Fruit fly (Drosophila melanogaster) whole organism, adult: ENCODE results near the gene et.
A peak's percentile ranks its signal among the peaks of the same experiment; 100 is the strongest.

Experiments
- CG11617 ChIP-seq: fragments of 200-800 bp; sonication (Bioruptor generic); optimal IDR thresholded peaks from 2 replicates; lab custom pipeline; 2017; ENCODE audit warnings: mild to moderate bottlenecking, missing biosample characterization, missing genetic modification reagents, missing genetic modification characterization
- CG12768 ChIP-seq: fragments of 200-800 bp; sonication (Bioruptor generic); optimal IDR thresholded peaks from 2 replicates; lab custom pipeline; 2017; ENCODE audit warnings: missing biosample characterization, missing genetic modification characterization, mild to moderate bottlenecking, moderate library complexity, missing genetic modification reagents
- CG14711 ChIP-seq: fragments of 200-800 bp; sonication (Bioruptor generic); optimal IDR thresholded peaks from 2 replicates; lab custom pipeline; 2018; ENCODE audit warnings: missing biosample characterization, mild to moderate bottlenecking, missing genetic modification characterization, moderate library complexity
- CG1620 ChIP-seq: fragments of 200-800 bp; sonication (Bioruptor generic); optimal IDR thresholded peaks from 2 replicates; lab custom pipeline; 2016; ENCODE audit warnings: missing biosample characterization, missing genetic modification characterization
- CG33017 ChIP-seq: fragments of 200-800 bp; sonication (Bioruptor generic); optimal IDR thresholded peaks from 2 replicates; lab custom pipeline; 2018; ENCODE audit warnings: missing biosample characterization, mild to moderate bottlenecking, missing genetic modification characterization, moderate library complexity
- CG5204 ChIP-seq: fragments of 200-800 bp; sonication (Bioruptor generic); optimal IDR thresholded peaks from 2 replicates; lab custom pipeline; 2016; ENCODE audit warnings: missing biosample characterization, missing genetic modification characterization
- CG7045 ChIP-seq: fragments of 200-800 bp; sonication (Bioruptor generic); optimal IDR thresholded peaks from 2 replicates; lab custom pipeline; 2017; ENCODE audit warnings: missing biosample characterization, mild to moderate bottlenecking, missing genetic modification characterization
- CG7101 ChIP-seq: fragments of 200-800 bp; sonication (Bioruptor generic); optimal IDR thresholded peaks from 2 replicates; lab custom pipeline; 2018; ENCODE audit warnings: missing biosample characterization, mild to moderate bottlenecking, missing genetic modification characterization, moderate library complexity
- Clk ChIP-seq: fragments of 200-800 bp; sonication (Bioruptor generic); optimal IDR thresholded peaks from 2 replicates; lab custom pipeline; 2017; ENCODE audit warnings: missing biosample characterization, missing genetic modification characterization
- Crg-1 ChIP-seq: fragments of 200-800 bp; sonication (Bioruptor generic); optimal IDR thresholded peaks from 2 replicates; lab custom pipeline; 2016; ENCODE audit warnings: missing biosample characterization, missing genetic modification characterization
- Hr96 ChIP-seq: fragments of 200-800 bp; sonication (Bioruptor generic); optimal IDR thresholded peaks from 2 replicates; lab custom pipeline; 2016; ENCODE audit warnings: missing biosample characterization, missing genetic modification characterization
- Mnt ChIP-seq: fragments of 200-800 bp; sonication (Bioruptor generic); optimal IDR thresholded peaks from 2 replicates; lab custom pipeline; 2016; ENCODE audit warnings: missing biosample characterization, mild to moderate bottlenecking, missing genetic modification characterization
- bab1 ChIP-seq: fragments of 200-800 bp; sonication (Bioruptor generic); optimal IDR thresholded peaks from 3 replicates; lab custom pipeline; 2019; ENCODE audit warnings: missing biosample characterization, mild to moderate bottlenecking, missing genetic modification characterization, moderate library complexity
- cic ChIP-seq: fragments of 200-800 bp; sonication (Bioruptor generic); optimal IDR thresholded peaks from 2 replicates; lab custom pipeline; 2017; ENCODE audit warnings: missing biosample characterization, mild to moderate bottlenecking, missing genetic modification characterization, moderate library complexity
- cnc ChIP-seq, 2 experiments: fragments of >200 bp; optimal IDR thresholded peaks; 2 replicates each; lab custom pipeline; 2017
- kay ChIP-seq: fragments of 200-800 bp; sonication (Bioruptor generic); peaks from one replicate; lab custom pipeline; 2016; ENCODE audit warnings: missing biosample characterization, missing genetic modification characterization, borderline replicate concordance
- ovo ChIP-seq: fragments of 200-800 bp; sonication (Bioruptor generic); optimal IDR thresholded peaks from 2 replicates; lab custom pipeline; 2016; ENCODE audit warnings: missing biosample characterization, missing genetic modification characterization
- pad ChIP-seq: fragments of 200-800 bp; sonication (Bioruptor generic); optimal IDR thresholded peaks from 3 replicates; lab custom pipeline; 2017; ENCODE audit warnings: missing biosample characterization, missing genetic modification characterization, mild to moderate bottlenecking, moderate library complexity, missing genetic modification reagents
- tj ChIP-seq: fragments of 200-800 bp; sonication (Bioruptor generic); optimal IDR thresholded peaks from 3 replicates; lab custom pipeline; 2017; ENCODE audit warnings: missing biosample characterization, mild to moderate bottlenecking, missing genetic modification characterization, moderate library complexity
- toe ChIP-seq: fragments of 200-800 bp; sonication (Bioruptor generic); optimal IDR thresholded peaks from 2 replicates; lab custom pipeline; 2016; ENCODE audit warnings: missing biosample characterization, missing genetic modification characterization

The et gene

DNA sequence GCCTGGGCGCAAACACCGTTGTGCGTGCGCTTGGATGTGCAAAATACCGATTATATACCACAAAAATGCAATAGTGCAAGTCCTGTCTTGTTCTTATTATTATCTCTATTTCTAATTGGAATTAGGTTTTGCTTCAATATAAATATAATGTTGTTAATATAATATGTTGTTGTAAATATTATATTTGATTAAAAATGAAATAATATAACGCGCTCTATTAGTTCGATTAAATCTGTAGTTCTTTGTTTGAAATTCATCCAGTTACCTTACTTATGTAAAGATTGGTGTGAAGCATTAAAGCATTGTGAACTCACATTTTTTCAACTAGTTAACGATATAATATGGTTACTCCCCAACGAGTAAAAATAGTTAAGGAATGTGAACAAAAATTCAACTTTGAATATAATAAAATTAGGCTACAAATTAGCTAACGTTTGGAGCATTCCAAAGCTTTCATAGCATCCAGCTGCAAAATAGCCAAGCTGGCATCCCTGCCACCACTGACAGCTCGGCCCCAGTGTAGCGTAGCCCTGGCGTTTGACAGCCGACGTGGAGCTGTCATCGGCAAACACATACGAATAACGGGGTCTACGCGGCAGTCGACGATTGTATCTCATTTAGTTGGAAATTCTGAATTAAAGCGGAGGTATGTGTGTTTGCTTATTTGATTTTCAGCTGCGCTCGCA, 32.7 kb downstream of the et start, which contains the start of the genes CG12237 and Sec61gamma:
Gene CG12237, minus strand, starts transcription at position 51 of the 686 bp plus-strand sequence.
Gene Sec61gamma, plus strand, starts transcription at position 509 of the 686 bp plus-strand sequence.
- TF ChIP-seq cic (GFP tag; lab: Kevin White, UChicago) (no peak), Clk (GFP tag; lab: Kevin White, UChicago) (no peak), CG33017 (tag; lab: Kevin White, UChicago) (no peak), CG1620 (GFP tag; lab: Kevin White, UChicago) (peak; percentile 65), CG11617 (GFP tag; lab: Kevin White, UChicago) (peak; percentile 18), Mnt (GFP tag; lab: Kevin White, UChicago) (peak; percentile 31), tj (GFP tag; lab: Kevin White, UChicago) (peak; percentile 41), pad (GFP tag; lab: Kevin White, UChicago) (peak; percentile 39), bab1 (GFP tag; lab: Kevin White, UChicago) (peak; percentile 55), ovo (GFP tag; lab: Kevin White, UChicago) (peak; percentile 95), cnc (optimal IDR thresholded peaks at IDR 0.05; lab: Kevin White, UChicago) (no peak), CG7101 (tag; lab: Kevin White, UChicago) (peak; percentile 40), CG14711 (no peak), CG5204 (GFP tag; lab: Kevin White, UChicago) (no peak), CG12768 (peak; percentile 1), toe (no peak), kay (no peak)

DNA sequence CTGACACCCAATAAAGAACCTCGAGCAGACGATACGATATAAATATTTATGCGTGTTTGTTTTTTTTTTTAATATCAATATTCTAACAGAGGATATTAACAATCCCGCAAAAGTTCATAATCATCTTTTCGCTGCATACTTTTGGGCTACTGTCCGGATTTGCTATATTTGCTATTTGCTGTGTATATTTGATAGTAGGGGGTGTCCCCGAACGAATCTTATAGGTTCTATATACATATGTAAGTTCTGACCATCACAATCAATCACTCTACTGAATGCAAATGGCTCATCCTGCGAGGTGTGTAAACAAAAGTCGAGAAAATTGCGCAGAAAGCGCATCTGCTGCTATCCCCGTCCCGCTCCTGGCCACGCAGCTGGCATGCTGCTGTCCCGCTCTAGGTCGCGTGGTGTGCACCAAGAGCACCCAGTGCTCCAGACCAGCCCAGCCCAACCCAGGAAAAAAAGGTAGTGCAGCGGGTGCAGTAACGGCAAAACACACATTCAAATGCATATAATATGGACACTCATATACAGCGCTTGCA, 34.9 kb downstream of the et start:
- peak; percentile 24 for TF ChIP-seq bab1 (GFP tag; lab: Kevin White, UChicago)
- TF ChIP-seq CG14711 = no peak
- TF ChIP-seq toe = no peak
- TF ChIP-seq pad (GFP tag; lab: Kevin White, UChicago) = peak; percentile 70

DNA sequence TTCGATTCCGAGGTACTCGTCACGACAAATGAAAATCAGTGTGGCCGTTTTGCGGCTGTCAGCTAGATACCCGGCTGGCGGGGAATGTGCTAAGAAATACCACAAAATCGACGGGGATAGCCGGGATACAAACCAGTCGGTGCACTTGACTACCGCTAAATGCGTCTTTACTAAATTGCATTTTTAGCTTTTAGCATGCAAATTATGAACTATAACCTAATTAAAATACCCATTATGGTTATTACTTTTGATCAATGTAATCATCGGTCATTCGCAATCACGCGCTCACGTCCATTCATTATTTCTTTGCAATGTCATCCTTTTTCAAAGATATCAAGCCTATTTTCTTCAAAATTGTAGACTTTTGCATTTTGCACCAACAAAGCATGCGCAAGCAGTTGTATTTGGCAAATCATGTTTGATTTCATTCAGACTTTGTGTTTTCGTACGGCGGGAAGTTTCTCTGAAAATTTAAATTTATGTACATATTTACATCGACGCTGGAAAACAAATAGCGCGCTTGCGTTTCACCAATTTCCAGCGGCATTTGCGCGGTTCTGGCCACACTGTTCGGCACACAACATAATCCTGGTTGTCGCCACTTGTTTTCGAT, 37.3 kb downstream of the et start, which contains the start of gene Rcd-1:
Gene Rcd-1, plus strand, starts transcription at position 440 of the 613 bp plus-strand sequence.
- TF ChIP-seq Clk (GFP tag; lab: Kevin White, UChicago) (no peak), bab1 (GFP tag; lab: Kevin White, UChicago) (no peak)

DNA sequence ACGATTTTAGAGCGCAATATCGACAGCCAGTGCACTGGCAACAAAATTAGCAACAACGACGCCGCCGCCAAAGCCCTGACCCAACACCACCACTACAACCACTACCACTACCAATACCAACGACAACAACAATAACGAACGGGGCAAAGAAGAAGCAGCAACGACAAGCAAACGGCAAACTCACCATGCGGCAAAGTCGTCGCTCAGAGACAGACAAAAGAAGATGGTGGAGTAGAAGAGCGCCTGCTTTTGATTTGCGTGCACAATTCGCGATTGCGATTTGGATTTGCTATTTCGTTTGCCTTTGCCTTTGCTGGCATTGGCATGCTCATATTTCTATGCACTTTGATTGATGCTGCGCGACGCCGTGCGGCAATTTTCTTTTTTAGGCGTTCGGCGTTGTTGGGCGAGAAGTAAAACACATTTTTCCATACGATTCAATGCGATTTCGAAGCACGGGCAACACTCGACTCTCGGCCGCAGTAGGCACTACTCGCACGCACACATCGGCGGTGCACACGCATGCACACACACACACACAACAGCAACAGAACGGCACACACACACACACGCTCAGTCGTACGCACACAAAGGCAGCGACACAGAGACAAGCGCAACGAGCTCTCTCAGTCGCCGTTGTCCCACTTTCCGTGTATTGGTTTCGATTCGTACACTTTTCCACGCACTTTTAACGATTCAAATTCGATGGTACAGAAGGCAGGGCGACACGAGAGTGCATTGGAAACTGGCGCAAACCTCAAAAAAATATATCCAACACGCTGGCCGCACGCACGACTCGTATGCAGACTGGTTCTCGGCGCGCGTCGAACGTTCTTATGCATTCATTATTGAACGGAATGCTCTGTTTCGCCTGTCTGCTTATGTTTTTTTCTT, 38.0 kb downstream of the et start:
- no peak for TF ChIP-seq CG11617 (GFP tag; lab: Kevin White, UChicago)
- TF ChIP-seq pad (GFP tag; lab: Kevin White, UChicago) = peak; percentile 96
- TF ChIP-seq CG12768 = no peak
- TF ChIP-seq toe = no peak
- TF ChIP-seq cnc (optimal IDR thresholded peaks at IDR 0.05; lab: Kevin White, UChicago) = no peak
- no peak for TF ChIP-seq CG33017 (tag; lab: Kevin White, UChicago)
- TF ChIP-seq bab1 (GFP tag; lab: Kevin White, UChicago) = peak; percentile 48
- peak; percentile 26 for TF ChIP-seq CG7101 (tag; lab: Kevin White, UChicago)
- TF ChIP-seq CG14711 = no peak
- TF ChIP-seq tj (GFP tag; lab: Kevin White, UChicago) = peak; percentile 26
- no peak for TF ChIP-seq CG7045 (GFP tag; lab: Kevin White, UChicago)
- TF ChIP-seq CG1620 (GFP tag; lab: Kevin White, UChicago) = no peak
- TF ChIP-seq Clk (GFP tag; lab: Kevin White, UChicago) = no peak
- TF ChIP-seq cic (GFP tag; lab: Kevin White, UChicago) = no peak
- no peak for TF ChIP-seq Crg-1 (GFP tag; lab: Kevin White, UChicago)
- no peak for TF ChIP-seq Hr96
- peak; percentile 4 for TF ChIP-seq Mnt (GFP tag; lab: Kevin White, UChicago)
- TF ChIP-seq kay = no peak
- TF ChIP-seq ovo (GFP tag; lab: Kevin White, UChicago) = no peak
- TF ChIP-seq CG5204 (GFP tag; lab: Kevin White, UChicago) = no peak

DNA sequence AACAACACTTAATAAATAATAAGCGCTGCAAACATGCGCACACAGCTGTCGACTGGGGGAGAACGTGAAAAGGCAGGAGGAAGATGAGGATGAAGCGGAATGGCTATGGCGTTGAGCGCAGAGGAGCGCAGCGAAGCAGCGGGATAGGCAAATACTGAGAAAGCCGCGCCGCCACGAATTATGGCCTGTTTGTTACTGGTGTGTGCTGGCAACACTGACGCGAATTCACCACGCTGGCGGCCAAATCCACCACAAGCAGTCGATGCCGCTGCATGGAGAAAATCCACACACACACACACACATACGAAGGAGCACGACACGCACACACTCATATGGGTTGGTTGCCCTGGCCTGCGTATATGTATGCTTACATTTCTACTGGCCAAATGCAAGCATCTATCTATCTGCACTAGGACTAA, 38.7 kb downstream of the et start:
- TF ChIP-seq CG11617 (GFP tag; lab: Kevin White, UChicago) = peak; percentile 9
- TF ChIP-seq toe = no peak
- no peak for TF ChIP-seq ovo (GFP tag; lab: Kevin White, UChicago)
- peak; percentile 5 for TF ChIP-seq tj (GFP tag; lab: Kevin White, UChicago)
- peak; percentile 27 for TF ChIP-seq bab1 (GFP tag; lab: Kevin White, UChicago)
- TF ChIP-seq CG7101 (tag; lab: Kevin White, UChicago) = peak; percentile 13
- peak; percentile 19 for TF ChIP-seq CG33017 (tag; lab: Kevin White, UChicago)
- peak; percentile 4 for TF ChIP-seq CG1620 (GFP tag; lab: Kevin White, UChicago)
- TF ChIP-seq CG5204 (GFP tag; lab: Kevin White, UChicago) = no peak
- no peak for TF ChIP-seq kay
- TF ChIP-seq Hr96 = no peak
- no peak for TF ChIP-seq Clk (GFP tag; lab: Kevin White, UChicago)
- peak; percentile 4 for TF ChIP-seq CG12768
- peak; percentile 6 for TF ChIP-seq cic (GFP tag; lab: Kevin White, UChicago)
- TF ChIP-seq Mnt (GFP tag; lab: Kevin White, UChicago) = peak; percentile 50
- no peak for TF ChIP-seq cnc (optimal IDR thresholded peaks at IDR 0.05; lab: Kevin White, UChicago)
- TF ChIP-seq pad (GFP tag; lab: Kevin White, UChicago) = peak; percentile 98
- TF ChIP-seq CG14711 = peak; percentile 71
- TF ChIP-seq Crg-1 (GFP tag; lab: Kevin White, UChicago) = no peak
- no peak for TF ChIP-seq CG7045 (GFP tag; lab: Kevin White, UChicago)
